Worm (Caenorhabditis elegans) whole organism, young adult: ENCODE results near the gene F14H3.3.

Source experiments
- B0336.3 ChIP-seq: fragments of 200-800 bp; sonication (Bioruptor generic); IDR thresholded peaks from 2 replicates; pipeline ENCODE4 v1.3.6; 2022; ENCODE audit warnings: missing genetic modification characterization, missing compliant biosample characterization
- F22D6.2 ChIP-seq: sonication (generic microtip); optimal IDR thresholded peaks from 2 replicates; lab custom pipeline; 2016; ENCODE audit warnings: mild to moderate bottlenecking, missing genetic modification characterization, missing compliant biosample characterization
- F57A8.1 ChIP-seq: fragments of 200-800 bp; sonication (Bioruptor generic); optimal IDR thresholded peaks from 2 replicates; lab custom pipeline; 2018; ENCODE audit warnings: mild to moderate bottlenecking, missing genetic modification characterization, moderate library complexity, missing compliant biosample characterization
- F57C9.4 ChIP-seq: sonication (generic microtip); optimal IDR thresholded peaks from 2 replicates; lab custom pipeline; 2017; ENCODE audit warnings: mild to moderate bottlenecking, missing genetic modification characterization, missing compliant biosample characterization
- K11D2.4 ChIP-seq: fragments of 200-800 bp; sonication (Bioruptor generic); IDR thresholded peaks from 2 replicates; pipeline ENCODE4 v1.3.6; 2022; ENCODE audit warnings: missing genetic modification reagents, missing genetic modification characterization, missing compliant biosample characterization
- K12H6.12 ChIP-seq: fragments of 200-800 bp; sonication (Bioruptor generic); optimal IDR thresholded peaks from 2 replicates; lab custom pipeline; 2018; ENCODE audit warnings: mild to moderate bottlenecking, missing genetic modification characterization, missing compliant biosample characterization
- Y53F4B.3 ChIP-seq: fragments of 200-800 bp; sonication (Bioruptor generic); IDR thresholded peaks from 2 replicates; pipeline ENCODE4 v1.3.6; 2022; ENCODE audit warnings: missing genetic modification reagents, missing genetic modification characterization, missing compliant biosample characterization
- Y53G8AR.9 ChIP-seq: fragments of 200-800 bp; sonication (Bioruptor generic); conservative IDR thresholded peaks from 2 replicates; pipeline ENCODE4 v1.3.6; 2022; ENCODE audit warnings: missing genetic modification reagents, missing genetic modification characterization, missing compliant biosample characterization
- Y67H2A.10 ChIP-seq: fragments of 200-800 bp; sonication (Bioruptor generic); conservative IDR thresholded peaks from 2 replicates; pipeline ENCODE4 v1.3.6; 2022; ENCODE audit warnings: missing genetic modification reagents, missing genetic modification characterization, missing compliant biosample characterization
- ZK185.1 ChIP-seq: sonication (generic microtip); optimal IDR thresholded peaks from 2 replicates; lab custom pipeline; 2016; ENCODE audit warnings: mild to moderate bottlenecking, missing genetic modification characterization, missing compliant biosample characterization; ENCODE audit not compliant: poor library complexity, severe bottlenecking
- ama-1 ChIP-seq, 3 experiments: fragments of 150-350 bp in 1 of 3; sonication (generic microtip) in 2 of 3; optimal IDR thresholded peaks; 2 replicates each; lab custom pipeline; 2014 to 2018; ENCODE audit warnings: missing biosample characterization in 2 of 3, missing genetic modification characterization in 2 of 3, missing genetic modification reagents in 2 of 3
- atf-7 ChIP-seq: sonication (generic microtip); optimal IDR thresholded peaks from 2 replicates; lab custom pipeline; 2017; ENCODE audit warnings: mild to moderate bottlenecking, missing genetic modification characterization, missing compliant biosample characterization
- athp-1 ChIP-seq: sonication (generic microtip); optimal IDR thresholded peaks from 2 replicates; lab custom pipeline; 2017; ENCODE audit warnings: mild to moderate bottlenecking, missing genetic modification characterization, missing compliant biosample characterization
- attf-3 ChIP-seq: fragments of 200-800 bp; sonication (Bioruptor generic); conservative IDR thresholded peaks from 2 replicates; pipeline ENCODE4 v1.3.6; 2022; ENCODE audit warnings: missing genetic modification reagents, missing genetic modification characterization, missing compliant biosample characterization
- attf-5 ChIP-seq: fragments of 200-800 bp; sonication (Bioruptor generic); optimal IDR thresholded peaks from 2 replicates; lab custom pipeline; 2018; ENCODE audit warnings: mild to moderate bottlenecking, missing genetic modification characterization, missing compliant biosample characterization
- bed-2 ChIP-seq: fragments of 200-800 bp; sonication (Bioruptor generic); IDR thresholded peaks from 2 replicates; pipeline ENCODE4 v1.3.6; 2022; ENCODE audit warnings: missing genetic modification reagents, missing genetic modification characterization, missing compliant biosample characterization
- dpff-1 ChIP-seq: sonication (generic microtip); optimal IDR thresholded peaks from 2 replicates; lab custom pipeline; 2017; ENCODE audit warnings: mild to moderate bottlenecking, missing genetic modification characterization, missing compliant biosample characterization
- egl-18 ChIP-seq: fragments of 200-800 bp; sonication (Bioruptor generic); IDR thresholded peaks from 2 replicates; pipeline ENCODE4 v1.3.6; 2022; ENCODE audit warnings: missing genetic modification reagents, missing genetic modification characterization, missing compliant biosample characterization
- egl-44 ChIP-seq: fragments of 200-800 bp; sonication (Bioruptor generic); IDR thresholded peaks from 2 replicates; pipeline ENCODE4 v1.3.6; 2022; ENCODE audit warnings: missing genetic modification reagents, missing genetic modification characterization, missing compliant biosample characterization
- egrh-3 ChIP-seq: fragments of 200-800 bp; sonication (Bioruptor generic); IDR thresholded peaks from 2 replicates; pipeline ENCODE4 v1.3.6; 2022; ENCODE audit warnings: missing genetic modification reagents, missing genetic modification characterization, missing compliant biosample characterization
- ekl-4 ChIP-seq: fragments of 200-800 bp; sonication (Bioruptor generic); IDR thresholded peaks from 2 replicates; pipeline ENCODE4 v1.3.6; 2022; ENCODE audit warnings: missing genetic modification reagents, missing genetic modification characterization, missing compliant biosample characterization
- ets-4 ChIP-seq: fragments of 200-800 bp; sonication (Bioruptor generic); optimal IDR thresholded peaks from 2 replicates; lab custom pipeline; 2018; ENCODE audit warnings: mild to moderate bottlenecking, missing genetic modification characterization, missing compliant biosample characterization
- hlh-12 ChIP-seq: sonication (generic microtip); optimal IDR thresholded peaks from 2 replicates; lab custom pipeline; 2016; ENCODE audit warnings: missing genetic modification characterization, missing compliant biosample characterization
- let-607 ChIP-seq, 2 experiments: fragments of 200-800 bp in 1 of 2; sonication (Bioruptor generic) in 1 of 2; sonication (generic microtip) in 1 of 2; optimal IDR thresholded peaks; 2 replicates each; lab custom pipeline; 2016 to 2018; ENCODE audit warnings: mild to moderate bottlenecking in 2 of 2, missing compliant biosample characterization in 2 of 2, missing genetic modification characterization in 2 of 2, moderate library complexity in 2 of 2, missing genotype in 1 of 2
- madf-10 ChIP-seq: sonication (generic microtip); optimal IDR thresholded peaks from 2 replicates; lab custom pipeline; 2016; ENCODE audit warnings: mild to moderate bottlenecking, missing genetic modification characterization, missing compliant biosample characterization
- mcd-1 ChIP-seq: fragments of 200-800 bp; sonication (Bioruptor generic); IDR thresholded peaks from 2 replicates; pipeline ENCODE4 v1.3.6; 2022; ENCODE audit warnings: missing genetic modification reagents, missing genetic modification characterization, missing compliant biosample characterization
- mes-4 ChIP-seq: sonication (generic microtip); optimal IDR thresholded peaks from 2 replicates; lab custom pipeline; 2016; ENCODE audit warnings: missing genotype, missing genetic modification characterization, missing compliant biosample characterization
- nfyb-1 ChIP-seq: fragments of 200-800 bp; sonication (Bioruptor generic); IDR thresholded peaks from 2 replicates; pipeline ENCODE4 v1.3.6; 2022; ENCODE audit warnings: missing genetic modification reagents, missing genetic modification characterization, missing compliant biosample characterization
- pha-4 ChIP-seq: fragments of 150-350 bp; sonication (generic microtip); optimal IDR thresholded peaks from 2 replicates; lab custom pipeline; 2014; ENCODE audit warnings: missing biosample characterization, missing genetic modification reagents, missing genetic modification characterization
- rpc-1 ChIP-seq, 2 experiments: fragments of 150-350 bp in 1 of 2; sonication (generic microtip) in 1 of 2; optimal IDR thresholded peaks; 2 replicates each; lab custom pipeline; 2014 to 2018; ENCODE audit warnings: missing biosample characterization in 1 of 2, missing genetic modification characterization in 1 of 2, missing genetic modification reagents in 1 of 2, missing genotype in 1 of 2
- snpc-1.1 ChIP-seq: sonication (generic microtip); optimal IDR thresholded peaks from 2 replicates; lab custom pipeline; 2017; ENCODE audit warnings: missing genetic modification characterization, mild to moderate bottlenecking, missing compliant biosample characterization, antibody characterized with exemption, moderate library complexity, missing genotype, missing genetic modification reagents; ENCODE audit not compliant: insufficient read depth
- snpc-1.3 ChIP-seq: sonication (generic microtip); optimal IDR thresholded peaks from 2 replicates; lab custom pipeline; 2017; ENCODE audit warnings: missing genetic modification characterization, mild to moderate bottlenecking, missing compliant biosample characterization, antibody characterized with exemption, moderate library complexity, missing genotype, missing genetic modification reagents; ENCODE audit not compliant: insufficient read depth
- tbp1 ChIP-seq: fragments of 200-800 bp; sonication (Bioruptor generic); optimal IDR thresholded peaks from 2 replicates; lab custom pipeline; 2018; ENCODE audit warnings: mild to moderate bottlenecking, missing genetic modification characterization, missing compliant biosample characterization
- tbx-9 ChIP-seq: sonication (generic microtip); optimal IDR thresholded peaks from 2 replicates; lab custom pipeline; 2016; ENCODE audit warnings: borderline replicate concordance, missing genetic modification characterization, inconsistent platforms, missing compliant biosample characterization
- tlf-1 ChIP-seq: fragments of 200-800 bp; sonication (Bioruptor generic); optimal IDR thresholded peaks from 2 replicates; lab custom pipeline; 2018; ENCODE audit warnings: mild to moderate bottlenecking, missing genetic modification characterization, missing compliant biosample characterization
- unc-62 ChIP-seq: fragments of 150-350 bp; optimal IDR thresholded peaks from 2 replicates; lab custom pipeline; 2014; ENCODE audit warnings: missing biosample characterization, missing genetic modification reagents, missing genetic modification characterization
- xnd-1 ChIP-seq: sonication (generic microtip); optimal IDR thresholded peaks from 2 replicates; lab custom pipeline; 2016; ENCODE audit warnings: missing genotype, missing genetic modification reagents, missing genetic modification characterization, missing compliant biosample characterization
- ztf-18 ChIP-seq: sonication (generic microtip); optimal IDR thresholded peaks from 2 replicates; lab custom pipeline; 2016; ENCODE audit warnings: missing genotype, mild to moderate bottlenecking, missing genetic modification characterization, missing compliant biosample characterization
- ztf-22 ChIP-seq: fragments of 200-800 bp; sonication (Bioruptor generic); optimal IDR thresholded peaks from 2 replicates; lab custom pipeline; 2018; ENCODE audit warnings: mild to moderate bottlenecking, missing genetic modification characterization, moderate library complexity, missing compliant biosample characterization
- ztf-6 ChIP-seq: fragments of 200-800 bp; sonication (Bioruptor generic); IDR thresholded peaks from 2 replicates; pipeline ENCODE4 v1.3.6; 2022; ENCODE audit warnings: missing genetic modification reagents, missing genetic modification characterization, missing compliant biosample characterization

The F14H3.3 gene

DNA sequence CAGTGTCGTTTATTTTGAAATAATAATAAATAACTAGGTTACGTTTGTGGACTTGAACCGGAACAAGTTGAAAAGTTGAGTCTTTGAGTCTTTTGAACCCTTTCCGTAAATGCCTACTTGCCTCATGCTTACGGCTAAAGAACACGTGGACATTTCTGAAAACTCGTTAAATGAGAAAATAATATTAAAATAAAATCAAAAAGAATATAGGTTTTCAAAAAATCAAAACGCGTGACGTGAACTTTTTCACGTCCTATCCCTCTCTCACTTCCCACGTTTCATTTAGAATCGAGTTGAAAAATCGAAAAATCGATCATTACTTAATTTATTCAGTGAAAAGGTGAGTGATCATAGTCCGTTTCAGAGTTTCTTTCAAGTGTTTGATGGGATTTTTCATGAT lies 4.1 kb downstream of the F14H3.3 start, which contains the start of gene best-12:
TSS of gene best-12 (plus strand) at position 301 of the 400 bp plus-strand sequence.
- no peak for TF ChIP-seq mcd-1 (GFP tag; lab: Robert Waterston, UW)
- TF ChIP-seq Y53F4B.3 (GFP tag; lab: Robert Waterston, UW): no peak
- TF ChIP-seq K12H6.12 (tag; lab: Kevin White, UChicago): no peak

DNA sequence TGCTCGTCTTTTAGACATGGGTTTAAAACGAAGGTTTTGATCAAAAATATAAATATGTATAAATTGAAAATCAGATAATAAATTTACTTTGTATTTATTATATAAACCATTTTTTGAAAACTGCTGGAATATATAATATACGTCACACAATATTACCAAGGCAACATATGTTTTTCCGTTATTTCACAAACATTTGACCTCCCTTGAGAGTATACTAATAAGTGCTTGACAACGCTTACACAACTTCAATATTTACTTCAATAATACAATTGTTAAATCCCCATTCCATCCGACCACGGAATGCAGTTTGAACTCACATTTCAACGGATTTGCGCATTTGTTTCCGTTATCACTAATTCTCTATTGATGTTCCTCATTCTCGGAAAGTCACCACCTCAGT lies 5.8 kb downstream of the F14H3.3 start, which contains the start of gene str-198:
TSS of gene str-198 (plus strand) at position 301 of the 400 bp plus-strand sequence.
- no peak for TF ChIP-seq hlh-12 (tag; lab: Kevin White, UChicago)
- no peak for TF ChIP-seq egl-18 (GFP tag; lab: Robert Waterston, UW)
- no peak for TF ChIP-seq F57C9.4
- TF ChIP-seq ZK185.1: no peak
- TF ChIP-seq tbx-9 (tag; lab: Kevin White, UChicago): no peak
- TF ChIP-seq Y67H2A.10 (GFP tag; lab: Robert Waterston, UW): no peak
- TF ChIP-seq let-607 (tag; optimal IDR thresholded peaks at IDR 0.05; lab: Kevin White, UChicago): no peak
- no peak for TF ChIP-seq pha-4 (tag; lab: Kevin White, UChicago)
- no peak for TF ChIP-seq attf-5
- TF ChIP-seq snpc-1.1 (tag; lab: Kevin White, UChicago): no peak
- no peak for TF ChIP-seq dpff-1 (tag; lab: Kevin White, UChicago)
- TF ChIP-seq K11D2.4 (GFP tag; lab: Robert Waterston, UW): no peak
- no peak for TF ChIP-seq mes-4 (tag; lab: Kevin White, UChicago)
- no peak for TF ChIP-seq snpc-1.3 (tag; lab: Kevin White, UChicago)
- TF ChIP-seq bed-2 (GFP tag; lab: Robert Waterston, UW): no peak
- TF ChIP-seq attf-3: no peak
- TF ChIP-seq F57A8.1 (GFP tag; lab: Kevin White, UChicago): no peak

DNA sequence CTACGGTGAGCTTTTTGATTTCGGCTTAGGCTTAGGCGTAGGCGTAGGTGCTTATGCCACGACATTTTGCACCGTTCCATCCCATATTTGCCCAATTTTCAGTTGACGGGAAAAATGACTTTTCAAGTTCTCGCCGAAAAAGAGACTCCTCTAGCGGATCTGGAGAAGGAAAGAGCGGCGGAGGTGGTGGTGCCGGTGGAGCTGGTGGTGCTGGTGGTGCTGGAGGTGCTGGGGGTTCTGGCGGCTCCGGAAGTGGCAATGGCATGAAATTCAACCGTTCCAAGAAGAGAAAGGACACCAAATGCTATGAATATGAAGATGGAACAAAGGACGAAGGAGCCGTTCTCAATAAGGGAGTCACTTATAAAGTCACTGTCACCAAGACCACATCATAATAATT lies 6.2 kb downstream of the F14H3.3 start:
- TF ChIP-seq K11D2.4 (GFP tag; lab: Robert Waterston, UW) (no peak), egrh-3 (GFP tag; lab: Robert Waterston, UW) (peak; percentile 77; the same call in 1 of the 2 replicates)
- TF ChIP-seq, all 124 proteins: peak for 1

DNA sequence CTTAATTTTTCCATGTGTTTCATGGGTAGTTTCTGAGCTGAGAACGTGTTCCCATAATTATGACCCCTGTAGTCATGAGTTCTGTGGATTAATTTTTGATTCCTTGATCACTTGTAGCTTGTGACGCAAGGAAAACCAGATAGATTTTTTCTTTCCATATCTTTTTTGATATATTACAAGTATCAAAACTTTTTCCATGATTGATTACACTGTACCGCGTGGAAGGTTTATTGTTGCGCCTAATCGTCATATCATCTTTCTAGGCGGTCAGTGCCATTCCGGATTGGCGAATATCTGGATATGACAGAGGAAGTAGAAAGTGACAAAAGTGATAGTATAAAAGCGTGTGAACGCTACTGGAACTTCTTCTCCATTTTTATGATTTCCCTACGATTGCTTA lies 6.7 kb downstream of the F14H3.3 start, which contains the start of gene ZK285.2:
TSS of gene ZK285.2 (plus strand) at position 301 of the 400 bp plus-strand sequence.
- TF ChIP-seq F22D6.2 (tag; lab: Kevin White, UChicago): no peak
- TF ChIP-seq ztf-18: no peak
- no peak for TF ChIP-seq xnd-1
- TF ChIP-seq athp-1: no peak
- TF ChIP-seq rpc-1 (optimal IDR thresholded peaks at IDR 0.05; lab: Kevin White, UChicago): no peak
- no peak for TF ChIP-seq rpc-1 (tag; optimal IDR thresholded peaks at IDR 0.05; lab: Kevin White, UChicago)
- TF ChIP-seq egl-44: no peak
- TF ChIP-seq B0336.3 (GFP tag; lab: Robert Waterston, UW): no peak
- TF ChIP-seq Y53G8AR.9 (GFP tag; lab: Robert Waterston, UW): no peak
- no peak for TF ChIP-seq F57C9.4
- no peak for TF ChIP-seq ets-4 (GFP tag; lab: Kevin White, UChicago)

DNA sequence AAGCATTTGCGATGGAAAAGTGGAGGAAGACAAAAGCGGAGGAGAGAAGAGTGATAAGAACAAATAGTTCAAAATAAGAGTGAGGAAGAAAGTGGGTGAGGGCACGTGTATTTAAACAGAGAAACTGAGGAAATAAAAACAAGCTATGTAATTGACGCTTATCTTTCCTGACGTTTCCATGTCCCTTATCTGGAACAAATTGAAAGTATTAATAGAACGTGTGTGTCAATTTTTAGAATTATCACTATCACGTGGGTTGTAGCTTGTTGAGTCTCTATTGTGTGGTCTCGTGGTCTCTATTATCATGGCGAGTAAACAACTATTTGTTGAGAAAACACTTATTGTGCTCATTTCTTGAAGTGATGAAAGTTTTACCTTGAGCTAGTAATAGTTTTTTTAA lies 7.4 kb downstream of the F14H3.3 start, which contains the start of gene T10C6.15:
TSS of gene T10C6.15 (minus strand) at position 104 of the 400 bp plus-strand sequence.
- peak; percentile 71 for TF ChIP-seq ztf-22 (GFP tag; lab: Kevin White, UChicago)
- TF ChIP-seq tlf-1 (GFP tag; lab: Kevin White, UChicago): no peak
- TF ChIP-seq ekl-4: no peak
- 0 out of 2 replicates have a peak, but pooled peaks have one; percentile 56 for TF ChIP-seq B0336.3 (GFP tag; lab: Robert Waterston, UW)
- TF ChIP-seq unc-62 (GFP tag; lab: Kevin White, UChicago): no peak
- no peak for TF ChIP-seq snpc-1.1 (tag; lab: Kevin White, UChicago)
- peak; percentile 18 for TF ChIP-seq madf-10 (tag; lab: Kevin White, UChicago)
- 0 out of 2 replicates have a peak, but pooled peaks have one; percentile 51 for TF ChIP-seq egl-44
- TF ChIP-seq tbp1 (GFP tag; lab: Kevin White, UChicago): peak; percentile 48
- TF ChIP-seq ama-1 (optimal IDR thresholded peaks at IDR 0.05; lab: Kevin White, UChicago): no peak
- no peak for TF ChIP-seq ama-1 (GFP tag; optimal IDR thresholded peaks at IDR 0.05; lab: Kevin White, UChicago)
- peak in 1 of 2 experiments; percentile 38 for TF ChIP-seq let-607 (tag; optimal IDR thresholded peaks at IDR 0.05; lab: Kevin White, UChicago)
- TF ChIP-seq ZK185.1: no peak
- TF ChIP-seq atf-7 (tag; lab: Kevin White, UChicago): peak; percentile 66
- no peak for TF ChIP-seq ztf-6 (GFP tag; lab: Robert Waterston, UW)
- no peak for TF ChIP-seq nfyb-1 (GFP tag; lab: Robert Waterston, UW)
- no peak for TF ChIP-seq tbx-9 (tag; lab: Kevin White, UChicago)
- TF ChIP-seq attf-5: no peak
